Worm (Caenorhabditis elegans) whole organism, young adult: ENCODE data around the gene Y67D2.2.
A peak's percentile ranks its signal among the peaks of the same experiment; 100 is the strongest.

Source experiments
- B0019.2 ChIP-seq: fragments of 200-800 bp; sonication (Bioruptor generic); conservative IDR thresholded peaks from 2 replicates; pipeline ENCODE4 v1.3.6; 2022; ENCODE audit warnings: missing genetic modification reagents, missing genetic modification characterization, missing compliant biosample characterization
- F22D6.2 ChIP-seq: sonication (generic microtip); optimal IDR thresholded peaks from 2 replicates; lab custom pipeline; 2016; ENCODE audit warnings: mild to moderate bottlenecking, missing genetic modification characterization, missing compliant biosample characterization
- F49E8.2 ChIP-seq: sonication (generic microtip); optimal IDR thresholded peaks from 3 replicates; lab custom pipeline; 2017; ENCODE audit warnings: missing genetic modification characterization, mild to moderate bottlenecking, missing compliant biosample characterization, antibody characterized with exemption, moderate library complexity; ENCODE audit not compliant: insufficient read depth
- F55B11.4 ChIP-seq: sonication (generic microtip); optimal IDR thresholded peaks from 2 replicates; lab custom pipeline; 2016; ENCODE audit warnings: missing compliant biosample characterization, missing genetic modification characterization, borderline replicate concordance; ENCODE audit not compliant: insufficient read depth
- F57A8.1 ChIP-seq: fragments of 200-800 bp; sonication (Bioruptor generic); optimal IDR thresholded peaks from 2 replicates; lab custom pipeline; 2018; ENCODE audit warnings: mild to moderate bottlenecking, missing genetic modification characterization, moderate library complexity, missing compliant biosample characterization
- K12H6.12 ChIP-seq: fragments of 200-800 bp; sonication (Bioruptor generic); optimal IDR thresholded peaks from 2 replicates; lab custom pipeline; 2018; ENCODE audit warnings: mild to moderate bottlenecking, missing genetic modification characterization, missing compliant biosample characterization
- T26A5.8 ChIP-seq: sonication (generic microtip); optimal IDR thresholded peaks from 2 replicates; lab custom pipeline; 2016; ENCODE audit warnings: missing genetic modification characterization, missing compliant biosample characterization
- Y53F4B.3 ChIP-seq: fragments of 200-800 bp; sonication (Bioruptor generic); IDR thresholded peaks from 2 replicates; pipeline ENCODE4 v1.3.6; 2022; ENCODE audit warnings: missing genetic modification reagents, missing genetic modification characterization, missing compliant biosample characterization
- Y56A3A.18 ChIP-seq: fragments of 200-800 bp; sonication (Bioruptor generic); IDR thresholded peaks from 2 replicates; pipeline ENCODE4 v1.3.6; 2022; ENCODE audit warnings: missing genetic modification reagents, missing genetic modification characterization, missing compliant biosample characterization
- Y67H2A.10 ChIP-seq: fragments of 200-800 bp; sonication (Bioruptor generic); conservative IDR thresholded peaks from 2 replicates; pipeline ENCODE4 v1.3.6; 2022; ENCODE audit warnings: missing genetic modification reagents, missing genetic modification characterization, missing compliant biosample characterization
- ZK185.1 ChIP-seq: sonication (generic microtip); optimal IDR thresholded peaks from 2 replicates; lab custom pipeline; 2016; ENCODE audit warnings: mild to moderate bottlenecking, missing genetic modification characterization, missing compliant biosample characterization; ENCODE audit not compliant: poor library complexity, severe bottlenecking
- aptf-2 ChIP-seq: fragments of 200-800 bp; sonication (Bioruptor generic); conservative IDR thresholded peaks from 2 replicates; pipeline ENCODE4 v1.3.6; 2022; ENCODE audit warnings: missing genetic modification reagents, missing genetic modification characterization, missing compliant biosample characterization
- aptf-3 ChIP-seq: fragments of 200-800 bp; sonication (Bioruptor generic); IDR thresholded peaks from 2 replicates; pipeline ENCODE4 v1.3.6; 2022; ENCODE audit warnings: missing genetic modification characterization, missing compliant biosample characterization
- athp-1 ChIP-seq: sonication (generic microtip); optimal IDR thresholded peaks from 2 replicates; lab custom pipeline; 2017; ENCODE audit warnings: mild to moderate bottlenecking, missing genetic modification characterization, missing compliant biosample characterization
- bed-2 ChIP-seq: fragments of 200-800 bp; sonication (Bioruptor generic); IDR thresholded peaks from 2 replicates; pipeline ENCODE4 v1.3.6; 2022; ENCODE audit warnings: missing genetic modification reagents, missing genetic modification characterization, missing compliant biosample characterization
- ccch-3 ChIP-seq: fragments of 200-800 bp; sonication (Bioruptor generic); optimal IDR thresholded peaks from 2 replicates; lab custom pipeline; 2018; ENCODE audit warnings: mild to moderate bottlenecking, missing genetic modification characterization, missing compliant biosample characterization
- cebp-2 ChIP-seq: fragments of 200-800 bp; sonication (Bioruptor generic); IDR thresholded peaks from 2 replicates; pipeline ENCODE4 v1.3.6; 2022; ENCODE audit warnings: missing genetic modification characterization, missing compliant biosample characterization
- ceh-100 ChIP-seq: fragments of 200-800 bp; sonication (Bioruptor generic); IDR thresholded peaks from 2 replicates; pipeline ENCODE4 v1.3.6; 2022; ENCODE audit warnings: missing genetic modification reagents, missing genetic modification characterization, missing compliant biosample characterization
- ceh-91 ChIP-seq: fragments of 200-800 bp; sonication (Bioruptor generic); IDR thresholded peaks from 2 replicates; pipeline ENCODE4 v1.3.6; 2022; ENCODE audit warnings: missing genetic modification reagents, missing genetic modification characterization, missing compliant biosample characterization
- chd-7 ChIP-seq: sonication (generic microtip); optimal IDR thresholded peaks from 2 replicates; lab custom pipeline; 2016; ENCODE audit warnings: mild to moderate bottlenecking, missing genetic modification characterization, moderate library complexity, missing compliant biosample characterization
- die-1 ChIP-seq: sonication (generic microtip); optimal IDR thresholded peaks from 2 replicates; lab custom pipeline; 2016; ENCODE audit warnings: missing genotype, mild to moderate bottlenecking, missing genetic modification characterization, missing compliant biosample characterization
- dox-1 ChIP-seq: fragments of 200-800 bp; sonication (Bioruptor generic); IDR thresholded peaks from 2 replicates; pipeline ENCODE4 v1.3.6; 2022; ENCODE audit warnings: missing genetic modification reagents, missing genetic modification characterization, missing compliant biosample characterization
- efl-1 ChIP-seq: fragments of 150-350 bp; optimal IDR thresholded peaks from 2 replicates; lab custom pipeline; 2014; ENCODE audit warnings: missing biosample characterization, missing genetic modification reagents, missing genetic modification characterization
- ekl-4 ChIP-seq: fragments of 200-800 bp; sonication (Bioruptor generic); IDR thresholded peaks from 2 replicates; pipeline ENCODE4 v1.3.6; 2022; ENCODE audit warnings: missing genetic modification reagents, missing genetic modification characterization, missing compliant biosample characterization
- ets-4 ChIP-seq: fragments of 200-800 bp; sonication (Bioruptor generic); optimal IDR thresholded peaks from 2 replicates; lab custom pipeline; 2018; ENCODE audit warnings: mild to moderate bottlenecking, missing genetic modification characterization, missing compliant biosample characterization
- hrde-1 ChIP-seq: sonication (generic microtip); optimal IDR thresholded peaks from 2 replicates; lab custom pipeline; 2016; ENCODE audit warnings: missing genetic modification characterization, mild to moderate bottlenecking, missing compliant biosample characterization, moderate library complexity, missing genotype, missing genetic modification reagents, borderline replicate concordance
- hsf-1 ChIP-seq: fragments of 200-800 bp; sonication (Bioruptor generic); IDR thresholded peaks from 2 replicates; pipeline ENCODE4 v1.3.6; 2022; ENCODE audit warnings: missing genetic modification reagents, missing genetic modification characterization, missing compliant biosample characterization
- let-526 ChIP-seq: fragments of 200-800 bp; sonication (Bioruptor generic); IDR thresholded peaks from 2 replicates; pipeline ENCODE4 v1.3.6; 2022; ENCODE audit warnings: missing genetic modification reagents, missing genetic modification characterization, missing compliant biosample characterization
- lin-40 ChIP-seq: sonication (generic microtip); optimal IDR thresholded peaks from 2 replicates; lab custom pipeline; 2016; ENCODE audit warnings: missing genetic modification characterization, mild to moderate bottlenecking, missing compliant biosample characterization, missing genotype, missing genetic modification reagents
- lin-54 ChIP-seq: fragments of 200-800 bp; sonication (Bioruptor generic); optimal IDR thresholded peaks from 2 replicates; lab custom pipeline; 2018; ENCODE audit warnings: mild to moderate bottlenecking, missing genetic modification characterization, missing compliant biosample characterization
- lsl-1 ChIP-seq: fragments of 200-800 bp; sonication (Bioruptor generic); optimal IDR thresholded peaks from 2 replicates; lab custom pipeline; 2018; ENCODE audit warnings: mild to moderate bottlenecking, missing genetic modification characterization, moderate library complexity, missing compliant biosample characterization
- madf-3 ChIP-seq: fragments of 200-800 bp; sonication (Bioruptor generic); IDR thresholded peaks from 2 replicates; pipeline ENCODE4 v1.3.6; 2022; ENCODE audit warnings: missing genetic modification reagents, missing genetic modification characterization, missing compliant biosample characterization
- madf-8 ChIP-seq: fragments of 200-800 bp; sonication (Bioruptor generic); conservative IDR thresholded peaks from 2 replicates; pipeline ENCODE4 v1.3.6; 2022; ENCODE audit warnings: missing genetic modification reagents, missing genetic modification characterization, missing compliant biosample characterization
- mes-4 ChIP-seq: sonication (generic microtip); optimal IDR thresholded peaks from 2 replicates; lab custom pipeline; 2016; ENCODE audit warnings: missing genotype, missing genetic modification characterization, missing compliant biosample characterization
- nfya-1 ChIP-seq: sonication (generic microtip); optimal IDR thresholded peaks from 2 replicates; lab custom pipeline; 2017; ENCODE audit warnings: antibody characterized with exemption, missing compliant biosample characterization, missing genetic modification characterization, borderline replicate concordance; ENCODE audit not compliant: insufficient read depth
- nfya-2 ChIP-seq: fragments of 200-800 bp; sonication (Bioruptor generic); IDR thresholded peaks from 2 replicates; pipeline ENCODE4 v1.3.6; 2022; ENCODE audit warnings: missing genetic modification reagents, missing genetic modification characterization, missing compliant biosample characterization
- nhr-179 ChIP-seq: sonication (generic microtip); optimal IDR thresholded peaks from 2 replicates; lab custom pipeline; 2016; ENCODE audit warnings: mild to moderate bottlenecking, missing genetic modification characterization, missing compliant biosample characterization
- nhr-90 ChIP-seq: sonication (generic microtip); optimal IDR thresholded peaks from 2 replicates; lab custom pipeline; 2016; ENCODE audit warnings: missing genotype, mild to moderate bottlenecking, missing genetic modification characterization, missing compliant biosample characterization
- pbrm-1 ChIP-seq: fragments of 200-800 bp; sonication (Bioruptor generic); IDR thresholded peaks from 2 replicates; pipeline ENCODE4 v1.3.6; 2022; ENCODE audit warnings: missing genetic modification reagents, missing genetic modification characterization, missing compliant biosample characterization
- rec-8 ChIP-seq, 2 experiments: sonication (generic microtip); optimal IDR thresholded peaks; 2 replicates each; lab custom pipeline; 2016; ENCODE audit warnings: mild to moderate bottlenecking in 2 of 2, missing genetic modification characterization in 2 of 2, missing genetic modification reagents in 2 of 2, missing genotype in 2 of 2, missing biosample characterization in 1 of 2, missing compliant biosample characterization in 1 of 2, moderate library complexity in 1 of 2
- snpc-1.3 ChIP-seq: sonication (generic microtip); optimal IDR thresholded peaks from 2 replicates; lab custom pipeline; 2017; ENCODE audit warnings: missing genetic modification characterization, mild to moderate bottlenecking, missing compliant biosample characterization, antibody characterized with exemption, moderate library complexity, missing genotype, missing genetic modification reagents; ENCODE audit not compliant: insufficient read depth
- tbx-9 ChIP-seq: sonication (generic microtip); optimal IDR thresholded peaks from 2 replicates; lab custom pipeline; 2016; ENCODE audit warnings: borderline replicate concordance, missing genetic modification characterization, inconsistent platforms, missing compliant biosample characterization
- tlf-1 ChIP-seq: fragments of 200-800 bp; sonication (Bioruptor generic); optimal IDR thresholded peaks from 2 replicates; lab custom pipeline; 2018; ENCODE audit warnings: mild to moderate bottlenecking, missing genetic modification characterization, missing compliant biosample characterization
- unc-130 ChIP-seq: sonication (generic microtip); optimal IDR thresholded peaks from 2 replicates; lab custom pipeline; 2016; ENCODE audit warnings: missing genetic modification reagents, missing genetic modification characterization, missing compliant biosample characterization
- zfh-2 ChIP-seq: fragments of 200-800 bp; sonication (Bioruptor generic); conservative IDR thresholded peaks from 2 replicates; pipeline ENCODE4 v1.3.6; 2022; ENCODE audit warnings: missing genetic modification reagents, missing genetic modification characterization, missing compliant biosample characterization
- ztf-26 ChIP-seq: sonication (generic microtip); optimal IDR thresholded peaks from 2 replicates; lab custom pipeline; 2017; ENCODE audit warnings: missing genetic modification characterization, missing compliant biosample characterization
- ztf-28 ChIP-seq: fragments of 200-800 bp; sonication (Bioruptor generic); IDR thresholded peaks from 2 replicates; pipeline ENCODE4 v1.3.6; 2022; ENCODE audit warnings: missing genetic modification reagents, missing genetic modification characterization, missing compliant biosample characterization

Y67D2.2 gene

DNA sequence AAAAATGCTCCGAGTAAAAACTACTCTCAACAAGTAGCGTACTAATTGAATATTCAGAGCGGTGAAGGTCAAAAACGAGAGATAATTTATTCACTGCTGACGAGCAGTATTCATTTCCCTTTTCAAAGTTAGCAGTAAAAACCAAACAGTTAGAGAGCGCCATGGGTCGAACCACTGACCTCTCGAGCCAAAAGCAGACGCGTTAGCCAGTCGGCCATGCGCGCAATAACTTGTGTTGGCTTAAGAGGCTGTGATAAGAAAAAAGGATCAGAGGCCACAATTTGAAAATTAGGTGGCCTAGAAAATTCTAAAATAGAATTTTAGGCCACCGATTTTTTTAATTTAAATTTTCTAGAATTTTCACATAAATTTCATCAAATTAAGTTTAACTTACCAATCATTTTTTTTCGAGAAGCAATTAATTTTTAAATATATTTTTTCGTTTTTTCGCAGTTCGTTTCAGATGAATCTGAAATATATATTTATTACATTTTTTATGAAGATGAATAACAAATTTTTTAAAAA lies 42.1 kb downstream of the Y67D2.2 start, which contains the start of gene sms-3 (continued):
- TF ChIP-seq chd-7: peak; percentile 53
- TF ChIP-seq ccch-3: no peak
- peak; percentile 54; the same call in 1 of the 2 replicates for TF ChIP-seq pbrm-1
- no peak for TF ChIP-seq aptf-2 (GFP tag; lab: Robert Waterston, UW)
- TF ChIP-seq F22D6.2: no peak
- no peak for TF ChIP-seq let-526 (GFP tag; lab: Robert Waterston, UW)
- no peak; the same call in none of the 2 replicates for TF ChIP-seq madf-3 (GFP tag; lab: Robert Waterston, UW)
- peak; percentile 85 for TF ChIP-seq die-1 (tag; lab: Kevin White, UChicago)
- no peak for TF ChIP-seq Y67H2A.10
- peak; percentile 80 for TF ChIP-seq nhr-90 (tag; lab: Kevin White, UChicago)
- peak; percentile 30; the same call in 1 of the 2 replicates for TF ChIP-seq hsf-1 (GFP tag; lab: Robert Waterston, UW)
- TF ChIP-seq tlf-1 (GFP tag; lab: Kevin White, UChicago): no peak
- no peak for TF ChIP-seq F57A8.1 (GFP tag; lab: Kevin White, UChicago)
- no peak for TF ChIP-seq tbx-9
- no peak for TF ChIP-seq ets-4 (GFP tag; lab: Kevin White, UChicago)
- no peak for TF ChIP-seq efl-1 (GFP tag; lab: Kevin White, UChicago)
- peak; percentile 61 for TF ChIP-seq lsl-1 (GFP tag; lab: Kevin White, UChicago)
- no peak for TF ChIP-seq K12H6.12 (tag; lab: Kevin White, UChicago)
- peak; percentile 78 for TF ChIP-seq B0019.2 (GFP tag; lab: Robert Waterston, UW)
- TF ChIP-seq ZK185.1 (tag; lab: Kevin White, UChicago): peak; percentile 74
- no peak for TF ChIP-seq ztf-28 (GFP tag; lab: Robert Waterston, UW)
- no peak for TF ChIP-seq lin-40
- no peak for TF ChIP-seq nhr-179 (tag; lab: Kevin White, UChicago)
- TF ChIP-seq cebp-2: no peak
- no peak for TF ChIP-seq Y53F4B.3 (GFP tag; lab: Robert Waterston, UW)
- no peak for TF ChIP-seq bed-2 (GFP tag; lab: Robert Waterston, UW)
- TF ChIP-seq F49E8.2 (tag; lab: Kevin White, UChicago): peak; percentile 41
- 0 out of 2 replicates have a peak, but pooled peaks have one; percentile 53 for TF ChIP-seq Y56A3A.18 (GFP tag; lab: Robert Waterston, UW)
- TF ChIP-seq T26A5.8 (tag; lab: Kevin White, UChicago): peak; percentile 12
- TF ChIP-seq unc-130 (GFP tag; lab: Kevin White, UChicago): peak; percentile 66
- peak; percentile 33 for TF ChIP-seq ztf-26 (tag; lab: Kevin White, UChicago)
- TF ChIP-seq nfya-2: no peak
- no peak for TF ChIP-seq F55B11.4 (tag; lab: Kevin White, UChicago)
- TF ChIP-seq madf-8: no peak
- TF ChIP-seq zfh-2 (GFP tag; lab: Robert Waterston, UW): no peak
- TF ChIP-seq ekl-4 (GFP tag; lab: Robert Waterston, UW): no peak
- peak; percentile 57 for TF ChIP-seq mes-4 (tag; lab: Kevin White, UChicago)
- TF ChIP-seq nfya-1: no peak
- no peak for TF ChIP-seq ceh-100 (GFP tag; lab: Robert Waterston, UW)
- peak; percentile 51 for TF ChIP-seq lin-54 (GFP tag; lab: Kevin White, UChicago)
- peak; percentile 59 for TF ChIP-seq hrde-1 (tag; lab: Kevin White, UChicago)
- TF ChIP-seq rec-8 (tag; optimal IDR thresholded peaks at IDR 0.05; lab: Kevin White, UChicago): peak; percentile 64 to 82
- peak; percentile 14; the same call in 1 of the 2 replicates for TF ChIP-seq aptf-3 (GFP tag; lab: Robert Waterston, UW)
- peak; percentile 83 for TF ChIP-seq athp-1 (tag; lab: Kevin White, UChicago)
- no peak; the same call in none of the 2 replicates for TF ChIP-seq dox-1
- peak; percentile 31; the same call in 1 of the 2 replicates for TF ChIP-seq ceh-91 (GFP tag; lab: Robert Waterston, UW)
- peak; percentile 64 for TF ChIP-seq snpc-1.3 (tag; lab: Kevin White, UChicago)
